Worm (Caenorhabditis elegans): Measurements from ENCODE around the gene Y39F10C.1.

- no peak for TF ChIP-seq fos-1 (tag; optimal IDR thresholded peaks at IDR 0.05)
- no peak for TF ChIP-seq lin-39 (tag; optimal IDR thresholded peaks at IDR 0.05)
- TF ChIP-seq unc-39 (tag; optimal IDR thresholded peaks at IDR 0.05), result no peak
- TF ChIP-seq nhr-11 (tag; optimal IDR thresholded peaks at IDR 0.05), result no peak
- no peak for TF ChIP-seq ceh-16 (tag; optimal IDR thresholded peaks at IDR 0.05)
- TF ChIP-seq mdl-1 (tag; optimal IDR thresholded peaks at IDR 0.05), result no peak
- no peak for TF ChIP-seq ZK546.5 (tag; optimal IDR thresholded peaks at IDR 0.05)
- no peak for TF ChIP-seq elt-1 (tag; optimal IDR thresholded peaks at IDR 0.05)
- TF ChIP-seq ama-1 (optimal IDR thresholded peaks at IDR 0.05), result no peak
- no peak for TF ChIP-seq ztf-11 (tag; optimal IDR thresholded peaks at IDR 0.05)
- no peak for TF ChIP-seq lin-13 (GFP tag; optimal IDR thresholded peaks at IDR 0.05)
- no peak for TF ChIP-seq nhr-6 (tag; optimal IDR thresholded peaks at IDR 0.05)
Measured at ce11 chrII:683467-683866, 8.1 kb downstream of the Y39F10C.1 start, which contains the start of gene T02H6.6.

Measured in whole organism, L2 larva.